Worm (Caenorhabditis elegans): ENCODE data around the gene tag-290.

DNA sequence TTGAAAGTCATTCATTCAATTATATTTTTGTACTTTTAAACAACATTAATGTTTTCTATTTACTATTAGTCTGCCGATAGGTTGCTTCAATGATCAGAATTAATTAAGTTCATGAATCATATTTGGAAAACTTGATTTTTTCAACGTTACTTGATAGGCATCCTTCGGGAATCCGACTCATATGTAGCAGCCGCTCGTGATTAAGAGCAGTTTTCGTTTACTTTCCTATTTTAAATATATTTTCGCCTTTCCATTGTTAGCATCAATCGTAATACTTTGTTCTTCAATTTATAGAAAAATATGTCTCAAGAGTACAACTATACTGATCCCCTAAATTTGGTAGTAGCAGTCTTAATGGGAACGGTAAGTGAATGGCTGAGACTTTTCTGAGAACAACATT is 32.3 kb upstream of the tag-290 start, which contains the start of gene srx-90:
- TF ChIP-seq aly-1 (tag; optimal IDR thresholded peaks at IDR 0.05): no peak
- TF ChIP-seq hmbx-1 (tag; optimal IDR thresholded peaks at IDR 0.05): no peak
- no peak for TF ChIP-seq flt-1 (GFP tag; IDR thresholded peaks at IDR 0.05)
- TF ChIP-seq ama-1 (optimal IDR thresholded peaks at IDR 0.05): no peak
- no peak for TF ChIP-seq ceh-36 (tag; optimal IDR thresholded peaks at IDR 0.05)
- TF ChIP-seq pes-1 (GFP tag; IDR thresholded peaks at IDR 0.05): no peak
- TF ChIP-seq sea-1 (GFP tag; conservative IDR thresholded peaks at IDR 0.05): no peak
- no peak for TF ChIP-seq scrt-1 (GFP tag; IDR thresholded peaks at IDR 0.05)
- TF ChIP-seq tbx-37 (GFP tag; conservative IDR thresholded peaks at IDR 0.05): no peak
- TF ChIP-seq F13C5.2 (tag; optimal IDR thresholded peaks at IDR 0.05): no peak
- TF ChIP-seq hmg-4 (GFP tag; optimal IDR thresholded peaks at IDR 0.05): no peak
- TF ChIP-seq tra-4 (tag; optimal IDR thresholded peaks at IDR 0.05): no peak
- TF ChIP-seq B0310.2 (tag; optimal IDR thresholded peaks at IDR 0.05): no peak

Measured in whole organism, early embryonic.